Fruit fly (Drosophila melanogaster): Measurements from ENCODE around the gene CG9578.

- TF ChIP-seq psq (optimal IDR thresholded peaks at IDR 0.05) (no peak), ttk (optimal IDR thresholded peaks at IDR 0.05) (no peak), Sin3A (optimal IDR thresholded peaks at IDR 0.05) (no peak), h (optimal IDR thresholded peaks at IDR 0.05) (no peak)
Observed at dm6 chrX:20140710-20141109, 29.3 kb upstream of the CG9578 start, which contains the start of gene CG34332.

All from Kc167 (cell line).